Fruit fly (Drosophila melanogaster): ENCODE data around the gene skl.
A peak's percentile ranks its signal among the peaks of the same experiment; 100 is the strongest.

skl gene

DNA sequence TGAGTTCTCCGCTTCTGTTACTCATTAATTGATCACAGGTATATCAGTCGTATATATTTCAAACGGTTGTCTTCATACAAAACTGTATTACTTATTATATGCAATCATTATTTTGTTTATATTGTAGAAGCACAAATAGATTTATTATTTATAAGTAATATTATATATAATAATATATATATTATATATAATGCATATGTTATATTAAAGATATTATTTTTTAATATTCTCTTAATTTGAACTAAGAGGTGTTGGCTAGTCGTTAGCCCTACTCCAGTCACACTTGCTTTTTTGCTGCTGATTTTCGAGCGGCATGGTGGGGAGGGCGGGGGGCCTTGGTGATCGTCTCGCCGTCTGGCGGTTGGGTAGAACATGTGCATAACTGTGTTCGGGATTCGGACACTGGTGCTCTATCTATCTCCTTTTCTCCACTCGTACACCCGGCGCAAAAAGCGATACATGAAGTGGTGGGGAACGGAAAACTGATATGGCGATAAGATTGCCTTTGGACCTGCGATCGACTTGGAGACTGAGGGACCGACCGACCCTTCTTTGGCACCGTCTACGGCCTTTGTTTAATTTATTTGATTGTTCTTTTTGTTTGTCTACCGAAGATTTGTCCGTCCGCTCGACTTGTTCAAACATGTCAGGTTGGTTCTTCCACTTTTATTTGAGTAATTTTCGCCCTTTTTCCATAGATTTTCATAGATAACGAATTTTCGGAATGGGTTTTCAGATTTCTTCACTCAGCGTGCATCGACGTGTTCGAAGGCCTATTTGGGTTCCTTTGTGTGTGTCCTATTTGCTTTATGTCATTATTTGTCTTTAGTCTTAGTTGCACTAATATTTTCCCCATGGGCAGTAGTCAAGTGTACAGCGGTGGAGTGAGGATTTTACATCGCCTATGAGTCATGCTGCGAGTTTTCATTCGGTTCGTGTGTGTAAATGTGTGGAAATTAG lies 36.8 kb downstream of the skl start (continued):
- no peak for TF ChIP-seq CG5180 (GFP tag; optimal IDR thresholded peaks at IDR 0.05)
- TF ChIP-seq Nf-YA (GFP tag; IDR thresholded peaks at IDR 0.05) = no peak
- peak in 1 of 2 experiments; percentile 3 for TF ChIP-seq Hr78 (GFP tag; optimal IDR thresholded peaks at IDR 0.05)
- no peak for TF ChIP-seq Hey (tag; optimal IDR thresholded peaks at IDR 0.05)
- TF ChIP-seq Hmx (GFP tag; optimal IDR thresholded peaks at IDR 0.05) = no peak
- TF ChIP-seq bsh (GFP tag; optimal IDR thresholded peaks at IDR 0.05) = peak; percentile 24 to 73
- TF ChIP-seq CG10321 (GFP tag; IDR thresholded peaks at IDR 0.05) = no peak
- no peak for TF ChIP-seq sisA (GFP tag; IDR thresholded peaks at IDR 0.05)
- TF ChIP-seq kah (GFP tag; optimal IDR thresholded peaks at IDR 0.05) = no peak
- peak; percentile 47; the same call in 1 of the 2 replicates for TF ChIP-seq E2f1 (GFP tag; IDR thresholded peaks at IDR 0.05)
- TF ChIP-seq pan (optimal IDR thresholded peaks at IDR 0.05) = peak in 1 of 2 experiments; percentile 75
- TF ChIP-seq pan (GFP tag; optimal IDR thresholded peaks at IDR 0.05 in 1 of 2, IDR thresholded peaks at IDR 0.05 in 1 of 2) = no peak
- TF ChIP-seq CrebB (tag; optimal IDR thresholded peaks at IDR 0.05) = peak; percentile 34
- no peak for TF ChIP-seq crp (GFP tag; optimal IDR thresholded peaks at IDR 0.05)
- peak; percentile 38 for TF ChIP-seq CG10654 (GFP tag; optimal IDR thresholded peaks at IDR 0.05)
- TF ChIP-seq Sox100B (GFP tag; optimal IDR thresholded peaks at IDR 0.05) = peak; percentile 47
- no peak for TF ChIP-seq CG14860 (GFP tag; IDR thresholded peaks at IDR 0.05; ENCODE audit: partially characterized antibody)
- peak; percentile 64 for TF ChIP-seq CG8359 (GFP tag; optimal IDR thresholded peaks at IDR 0.05; ENCODE audit: borderline replicate concordance)
- TF ChIP-seq CG4617 (GFP tag; optimal IDR thresholded peaks at IDR 0.05; ENCODE audit: borderline replicate concordance) = no peak
- peak; percentile 7 for TF ChIP-seq CG12219 (GFP tag; optimal IDR thresholded peaks at IDR 0.05)
- TF ChIP-seq CG3726 (GFP tag; IDR thresholded peaks at IDR 0.05) = no peak
- peak; percentile 55 for TF ChIP-seq Sox102F (GFP tag; optimal IDR thresholded peaks at IDR 0.05)
- no peak for TF ChIP-seq CG14441 (GFP tag; IDR thresholded peaks at IDR 0.05)
- peak; percentile 26 for TF ChIP-seq Atf3 (GFP tag; optimal IDR thresholded peaks at IDR 0.05)
- peak; percentile 35 for TF ChIP-seq CG1602 (GFP tag; optimal IDR thresholded peaks at IDR 0.05)
- TF ChIP-seq jumu (GFP tag; optimal IDR thresholded peaks at IDR 0.05) = peak; percentile 46
- 0 out of 2 replicates have a peak, but pooled peaks have one; percentile 6 for TF ChIP-seq onecut (GFP tag; IDR thresholded peaks at IDR 0.05)
- TF ChIP-seq ara (GFP tag; IDR thresholded peaks at IDR 0.05) = no peak
- TF ChIP-seq CG43689 (GFP tag; IDR thresholded peaks at IDR 0.05) = no peak
- peak; percentile 52 for TF ChIP-seq CG7745 (tag; optimal IDR thresholded peaks at IDR 0.05)
- TF ChIP-seq Atf6 (GFP tag; IDR thresholded peaks at IDR 0.05) = peak; percentile 46; the same call in 1 of the 2 replicates
- no peak; the same call in 2 of the 3 replicates for TF ChIP-seq Aef1 (GFP tag; IDR thresholded peaks at IDR 0.05)
- TF ChIP-seq pros (GFP tag; optimal IDR thresholded peaks at IDR 0.05) = peak; percentile 78
- TF ChIP-seq lbe (GFP tag; optimal IDR thresholded peaks at IDR 0.05) = no peak
- no peak for TF ChIP-seq ems (GFP tag; optimal IDR thresholded peaks at IDR 0.05)
- TF ChIP-seq az2 (GFP tag; optimal IDR thresholded peaks at IDR 0.05) = peak; percentile 10
- no peak for TF ChIP-seq dati (GFP tag; IDR thresholded peaks at IDR 0.05)
- peak; percentile 13 for TF ChIP-seq CG9817 (tag; optimal IDR thresholded peaks at IDR 0.05)
- no peak for TF ChIP-seq Dad (GFP tag; optimal IDR thresholded peaks at IDR 0.05)
- peak; percentile 61 for TF ChIP-seq Oli (tag; optimal IDR thresholded peaks at IDR 0.05)
- peak; percentile 27; the same call in 1 of the 2 replicates for TF ChIP-seq wor (GFP tag; IDR thresholded peaks at IDR 0.05)
- no peak for TF ChIP-seq CG13287 (GFP tag; IDR thresholded peaks at IDR 0.05; ENCODE audit: partially characterized antibody)
- no peak for TF ChIP-seq CG7963 (GFP tag; IDR thresholded peaks at IDR 0.05; ENCODE audit: partially characterized antibody)
- no peak for TF ChIP-seq CG6683 (GFP tag; optimal IDR thresholded peaks at IDR 0.05)
- TF ChIP-seq bab2 (GFP tag; optimal IDR thresholded peaks at IDR 0.05) = peak; percentile 66
- TF ChIP-seq stc (GFP tag; IDR thresholded peaks at IDR 0.05) = 0 out of 2 replicates have a peak, but pooled peaks have one; percentile 9
- peak; percentile 96 for TF ChIP-seq D19B (GFP tag; optimal IDR thresholded peaks at IDR 0.05)

Data from whole organism, embryonic.